Fruit fly (Drosophila melanogaster) whole organism, adult: ENCODE results near the gene ppl.

ENCODE experiments used
- CG11617 ChIP-seq: fragments of 200-800 bp; sonication (Bioruptor generic); optimal IDR thresholded peaks from 2 replicates; lab custom pipeline; 2017; ENCODE audit warnings: mild to moderate bottlenecking, missing biosample characterization, missing genetic modification reagents, missing genetic modification characterization
- CG12768 ChIP-seq: fragments of 200-800 bp; sonication (Bioruptor generic); optimal IDR thresholded peaks from 2 replicates; lab custom pipeline; 2017; ENCODE audit warnings: missing biosample characterization, missing genetic modification characterization, mild to moderate bottlenecking, moderate library complexity, missing genetic modification reagents
- CG14711 ChIP-seq: fragments of 200-800 bp; sonication (Bioruptor generic); optimal IDR thresholded peaks from 2 replicates; lab custom pipeline; 2018; ENCODE audit warnings: missing biosample characterization, mild to moderate bottlenecking, missing genetic modification characterization, moderate library complexity
- CG5204 ChIP-seq: fragments of 200-800 bp; sonication (Bioruptor generic); optimal IDR thresholded peaks from 2 replicates; lab custom pipeline; 2016; ENCODE audit warnings: missing biosample characterization, missing genetic modification characterization
- Clk ChIP-seq: fragments of 200-800 bp; sonication (Bioruptor generic); optimal IDR thresholded peaks from 2 replicates; lab custom pipeline; 2017; ENCODE audit warnings: missing biosample characterization, missing genetic modification characterization
- Hr96 ChIP-seq: fragments of 200-800 bp; sonication (Bioruptor generic); optimal IDR thresholded peaks from 2 replicates; lab custom pipeline; 2016; ENCODE audit warnings: missing biosample characterization, missing genetic modification characterization
- kay ChIP-seq: fragments of 200-800 bp; sonication (Bioruptor generic); peaks from one replicate; lab custom pipeline; 2016; ENCODE audit warnings: missing biosample characterization, missing genetic modification characterization, borderline replicate concordance
- ovo ChIP-seq: fragments of 200-800 bp; sonication (Bioruptor generic); optimal IDR thresholded peaks from 2 replicates; lab custom pipeline; 2016; ENCODE audit warnings: missing biosample characterization, missing genetic modification characterization
- pad ChIP-seq: fragments of 200-800 bp; sonication (Bioruptor generic); optimal IDR thresholded peaks from 3 replicates; lab custom pipeline; 2017; ENCODE audit warnings: missing biosample characterization, missing genetic modification characterization, mild to moderate bottlenecking, moderate library complexity, missing genetic modification reagents
- tj ChIP-seq: fragments of 200-800 bp; sonication (Bioruptor generic); optimal IDR thresholded peaks from 3 replicates; lab custom pipeline; 2017; ENCODE audit warnings: missing biosample characterization, mild to moderate bottlenecking, missing genetic modification characterization, moderate library complexity
- toe ChIP-seq: fragments of 200-800 bp; sonication (Bioruptor generic); optimal IDR thresholded peaks from 2 replicates; lab custom pipeline; 2016; ENCODE audit warnings: missing biosample characterization, missing genetic modification characterization

dm6 chr3L:21251381-21251780 is 29.9 kb downstream of the ppl start:
- TF ChIP-seq CG14711 (tag; lab: Kevin White, UChicago) (no peak), ovo (GFP tag; lab: Kevin White, UChicago) (no peak), pad (no peak), CG5204 (no peak), tj (GFP tag; lab: Kevin White, UChicago) (no peak), toe (no peak), CG11617 (GFP tag; lab: Kevin White, UChicago) (no peak), Hr96 (GFP tag; lab: Kevin White, UChicago) (no peak), kay (GFP tag; lab: Kevin White, UChicago) (no peak), Clk (GFP tag; lab: Kevin White, UChicago) (no peak), CG12768 (GFP tag; lab: Kevin White, UChicago) (no peak)
